Fruit fly (Drosophila melanogaster): ENCODE data around the gene CG32815.

CG32815 gene

DNA sequence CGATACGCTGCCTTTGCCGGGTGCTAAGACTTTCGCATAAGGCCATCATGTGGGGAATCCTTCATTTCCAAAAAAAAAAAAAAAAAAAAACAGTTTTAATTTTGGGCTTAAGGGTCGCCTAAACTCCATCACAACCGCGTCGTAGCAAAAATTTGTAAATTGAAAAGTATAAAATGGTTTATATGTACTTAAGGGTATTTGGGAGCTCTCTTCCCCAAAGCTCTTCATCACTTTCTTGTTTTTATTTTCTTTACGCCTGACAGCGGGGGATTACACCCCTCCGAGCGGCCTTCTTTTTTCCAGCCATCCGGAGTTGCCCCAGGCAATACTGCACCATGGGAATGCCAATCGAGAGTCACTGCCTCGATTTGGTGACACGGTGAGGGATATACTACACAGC is 31.7 kb downstream of the CG32815 start (continued):
- no peak for TF ChIP-seq Dref (GFP tag; IDR thresholded peaks at IDR 0.05)

DNA sequence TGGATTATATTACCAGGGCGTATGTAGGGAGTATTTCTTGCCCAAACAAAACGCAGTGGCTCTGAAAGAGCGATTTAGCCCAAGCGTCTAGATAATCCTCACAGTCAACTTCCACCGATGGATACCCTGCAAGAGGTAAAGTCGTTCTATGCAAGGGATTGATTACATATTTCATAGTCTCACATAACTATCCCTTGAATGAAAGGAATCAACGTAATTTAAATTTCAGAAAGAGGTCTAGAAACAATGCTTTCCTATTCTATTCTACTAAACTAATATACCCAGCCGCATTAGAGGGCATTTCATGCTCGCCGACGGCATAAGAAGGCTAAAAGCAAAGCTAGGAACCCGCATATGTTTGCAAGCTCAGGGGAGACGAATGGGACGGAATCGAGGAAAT is 34.6 kb downstream of the CG32815 start:
- TF ChIP-seq Hr78 (GFP tag; optimal IDR thresholded peaks at IDR 0.05), result no peak
- TF ChIP-seq tgo (GFP tag; IDR thresholded peaks at IDR 0.05), result peak; percentile 28; the same call in 2 of the 3 replicates
- TF ChIP-seq CG8290 (GFP tag; optimal IDR thresholded peaks at IDR 0.05), result no peak
- peak in 1 of 2 experiments; percentile 64 for TF ChIP-seq CG8290 (tag; optimal IDR thresholded peaks at IDR 0.05)
- peak in 1 of 2 experiments; percentile 40 for TF ChIP-seq Hr51 (GFP tag; optimal IDR thresholded peaks at IDR 0.05)
- peak in 1 of 2 experiments; percentile 2 for TF ChIP-seq dpn (GFP tag; optimal IDR thresholded peaks at IDR 0.05)
- no peak for TF ChIP-seq CG11695 (GFP tag; IDR thresholded peaks at IDR 0.05)
- no peak for TF ChIP-seq CG1792 (GFP tag; optimal IDR thresholded peaks at IDR 0.05)
- TF ChIP-seq CG2678 (tag; optimal IDR thresholded peaks at IDR 0.05), result peak; percentile 68
- no peak for TF ChIP-seq CG11723 (GFP tag; optimal IDR thresholded peaks at IDR 0.05)
- peak; percentile 18 for TF ChIP-seq Dip3 (GFP tag; optimal IDR thresholded peaks at IDR 0.05)
- TF ChIP-seq Bdp1 (GFP tag; optimal IDR thresholded peaks at IDR 0.05), result no peak
- TF ChIP-seq CG18262 (tag; optimal IDR thresholded peaks at IDR 0.05), result no peak
- peak; percentile 87 for TF ChIP-seq Med (GFP tag)
- TF ChIP-seq CG4854 (GFP tag; optimal IDR thresholded peaks at IDR 0.05), result no peak
- peak; percentile 34; the same call in 1 of the 2 replicates for TF ChIP-seq sisA (GFP tag; IDR thresholded peaks at IDR 0.05)
- no peak for TF ChIP-seq al (GFP tag; IDR thresholded peaks at IDR 0.05)
- peak; percentile 29; the same call in 1 of the 2 replicates for TF ChIP-seq CG32532 (GFP tag; IDR thresholded peaks at IDR 0.05)
- TF ChIP-seq CG4282 (GFP tag; optimal IDR thresholded peaks at IDR 0.05), result no peak
- TF ChIP-seq CG9727 (GFP tag; optimal IDR thresholded peaks at IDR 0.05), result peak; percentile 5
- TF ChIP-seq hkb (optimal IDR thresholded peaks at IDR 0.05), result no peak
- 0 out of 2 replicates have a peak, but pooled peaks have one; percentile 24 for TF ChIP-seq hkb (GFP tag; IDR thresholded peaks at IDR 0.05)
- no peak for TF ChIP-seq corto (GFP tag; optimal IDR thresholded peaks at IDR 0.05)
- peak; percentile 46 for TF ChIP-seq PHDP (tag; optimal IDR thresholded peaks at IDR 0.05)
- TF ChIP-seq CG11504 (tag; optimal IDR thresholded peaks at IDR 0.05), result peak; percentile 62
- TF ChIP-seq cg (GFP tag; optimal IDR thresholded peaks at IDR 0.05), result no peak
- TF ChIP-seq Awh (GFP tag; IDR thresholded peaks at IDR 0.05), result no peak
- no peak for TF ChIP-seq luna (GFP tag; optimal IDR thresholded peaks at IDR 0.05)
- peak; percentile 27; the same call in 1 of the 2 replicates for TF ChIP-seq CG4404 (GFP tag; IDR thresholded peaks at IDR 0.05)
- no peak for TF ChIP-seq kah (GFP tag; optimal IDR thresholded peaks at IDR 0.05)
- no peak for TF ChIP-seq CG6813 (GFP tag; optimal IDR thresholded peaks at IDR 0.05)
- peak; percentile 37 for TF ChIP-seq CG8924 (tag; optimal IDR thresholded peaks at IDR 0.05)
- TF ChIP-seq odd (GFP tag; optimal IDR thresholded peaks at IDR 0.05), result no peak
- peak; percentile 76 for TF ChIP-seq lab (GFP tag; optimal IDR thresholded peaks at IDR 0.05)
- TF ChIP-seq Sry-δ (GFP tag; optimal IDR thresholded peaks at IDR 0.05), result no peak
- TF ChIP-seq slp2 (GFP tag; optimal IDR thresholded peaks at IDR 0.05), result no peak
- no peak for TF ChIP-seq Tbp (GFP tag; optimal IDR thresholded peaks at IDR 0.05)
- peak; percentile 45 for TF ChIP-seq CG13296 (GFP tag; optimal IDR thresholded peaks at IDR 0.05)
- no peak for TF ChIP-seq chm (GFP tag; IDR thresholded peaks at IDR 0.05)
- peak; percentile 63 for TF ChIP-seq CG7839 (tag; optimal IDR thresholded peaks at IDR 0.05)
- peak; percentile 40 for TF ChIP-seq D19B (GFP tag; optimal IDR thresholded peaks at IDR 0.05)
- peak; percentile 51 for TF ChIP-seq caup (GFP tag; optimal IDR thresholded peaks at IDR 0.05; ENCODE audit: severe bottlenecking)
- peak; percentile 58 for TF ChIP-seq Ets65A (GFP tag)
- TF ChIP-seq vvl (GFP tag; IDR thresholded peaks at IDR 0.05), result no peak
- peak; percentile 56 for TF ChIP-seq grau (tag; optimal IDR thresholded peaks at IDR 0.05)
- peak; percentile 3 for TF ChIP-seq zfh2 (GFP tag; optimal IDR thresholded peaks at IDR 0.05)
- TF ChIP-seq CG9215 (GFP tag; IDR thresholded peaks at IDR 0.05), result 0 out of 2 replicates have a peak, but pooled peaks have one; percentile 31
- TF ChIP-seq ken (GFP tag; IDR thresholded peaks at IDR 0.05), result 0 out of 3 replicates have a peak, but pooled peaks have one; percentile 37
- TF ChIP-seq Poxn (GFP tag; IDR thresholded peaks at IDR 0.05), result no peak
